Fruit fly (Drosophila melanogaster): ENCODE measurements around the gene CG7991.

The CG7991 gene

DNA sequence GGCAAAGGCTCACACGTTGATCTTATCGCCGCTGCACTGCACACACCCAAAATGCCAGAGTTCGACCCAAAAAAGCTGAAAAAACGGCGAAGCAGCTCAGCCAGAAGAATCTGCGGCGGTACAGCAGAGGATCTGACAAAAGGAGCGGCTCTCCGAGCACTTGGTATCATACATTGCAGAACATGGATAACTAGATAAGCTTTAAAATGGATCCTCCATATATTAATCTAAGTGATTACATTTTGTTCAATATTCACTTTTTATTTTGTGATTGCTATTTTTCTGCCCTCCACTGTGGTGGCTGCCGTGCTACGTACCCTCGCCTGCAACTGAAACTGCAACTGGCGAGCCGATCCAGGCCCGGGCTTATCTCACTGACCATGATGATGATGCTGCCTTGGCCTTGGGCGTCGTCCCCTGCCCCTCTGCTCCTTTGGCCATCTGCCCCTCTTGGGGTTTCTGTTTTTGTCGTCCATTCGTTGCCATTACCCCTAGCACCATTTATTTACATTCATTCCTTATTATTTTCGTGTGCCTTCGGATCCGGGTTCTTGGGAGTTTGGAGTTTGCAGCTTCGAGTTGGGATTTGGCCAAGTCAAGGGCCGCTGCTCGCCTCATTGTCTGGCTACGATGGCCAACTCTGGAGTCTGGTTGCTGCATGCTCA lies 17.7 kb downstream of the CG7991 start:
- TF ChIP-seq lola (GFP tag; optimal IDR thresholded peaks at IDR 0.05) (no peak), fru (GFP tag; optimal IDR thresholded peaks at IDR 0.05) (peak; percentile 94), psq (GFP tag; optimal IDR thresholded peaks at IDR 0.05) (peak; percentile 95), dl (GFP tag; optimal IDR thresholded peaks at IDR 0.05; ENCODE audit: insufficient read depth in 1 of 2, partially characterized antibody in 2 of 2) (no peak), sv (GFP tag; optimal IDR thresholded peaks at IDR 0.05) (no peak), Rel (GFP tag; optimal IDR thresholded peaks at IDR 0.05) (peak; percentile 24), Rel (tag; optimal IDR thresholded peaks at IDR 0.05) (peak; percentile 22), CG32264 (GFP tag; optimal IDR thresholded peaks at IDR 0.05) (peak; percentile 79), dmrt93B (GFP tag; optimal IDR thresholded peaks at IDR 0.05) (peak; percentile 84), Sp1 (GFP tag; optimal IDR thresholded peaks at IDR 0.05) (peak; percentile 88), tai (GFP tag; optimal IDR thresholded peaks at IDR 0.05) (no peak), brk (GFP tag; optimal IDR thresholded peaks at IDR 0.05) (peak; percentile 66), Dfd (GFP tag; optimal IDR thresholded peaks at IDR 0.05) (no peak), Jra (GFP tag; optimal IDR thresholded peaks at IDR 0.05) (peak; percentile 55), jim (GFP tag; optimal IDR thresholded peaks at IDR 0.05) (no peak), HLH106 (tag; optimal IDR thresholded peaks at IDR 0.05) (peak; percentile 85), foxo (GFP tag; optimal IDR thresholded peaks at IDR 0.05) (peak; percentile 23 to 91), h (GFP tag; optimal IDR thresholded peaks at IDR 0.05) (peak; percentile 84), GATAd (GFP tag; optimal IDR thresholded peaks at IDR 0.05) (no peak), Abd-B (GFP tag; optimal IDR thresholded peaks at IDR 0.05) (no peak), sage (GFP tag; optimal IDR thresholded peaks at IDR 0.05) (peak; percentile 51), Dif (GFP tag; optimal IDR thresholded peaks at IDR 0.05; ENCODE audit: partially characterized antibody) (no peak), pan (optimal IDR thresholded peaks at IDR 0.05) (no peak), Vsx2 (GFP tag; optimal IDR thresholded peaks at IDR 0.05; ENCODE audit: partially characterized antibody) (no peak), OdsH (GFP tag; optimal IDR thresholded peaks at IDR 0.05) (peak; percentile 91), CrebA (GFP tag; optimal IDR thresholded peaks at IDR 0.05; ENCODE audit: borderline replicate concordance) (peak; percentile 33), Hr78 (GFP tag; optimal IDR thresholded peaks at IDR 0.05) (no peak), CG9705 (GFP tag; optimal IDR thresholded peaks at IDR 0.05) (peak; percentile 68), Hnf4 (GFP tag; optimal IDR thresholded peaks at IDR 0.05) (peak; percentile 78), N (GFP tag; optimal IDR thresholded peaks at IDR 0.05) (no peak), woc (GFP tag; optimal IDR thresholded peaks at IDR 0.05) (peak; percentile 86), rgr (GFP tag; optimal IDR thresholded peaks at IDR 0.05) (peak; percentile 91), dsf (GFP tag; optimal IDR thresholded peaks at IDR 0.05; ENCODE audit: borderline replicate concordance) (peak; percentile 38), Myc (optimal IDR thresholded peaks at IDR 0.05) (no peak), br (GFP tag; optimal IDR thresholded peaks at IDR 0.05) (peak; percentile 93), ey (GFP tag; optimal IDR thresholded peaks at IDR 0.05) (peak; percentile 90), Hr83 (GFP tag; optimal IDR thresholded peaks at IDR 0.05; ENCODE audit: poor library complexity, severe bottlenecking) (no peak), Mio (GFP tag; optimal IDR thresholded peaks at IDR 0.05) (no peak), usp (GFP tag; optimal IDR thresholded peaks at IDR 0.05) (no peak)

DNA sequence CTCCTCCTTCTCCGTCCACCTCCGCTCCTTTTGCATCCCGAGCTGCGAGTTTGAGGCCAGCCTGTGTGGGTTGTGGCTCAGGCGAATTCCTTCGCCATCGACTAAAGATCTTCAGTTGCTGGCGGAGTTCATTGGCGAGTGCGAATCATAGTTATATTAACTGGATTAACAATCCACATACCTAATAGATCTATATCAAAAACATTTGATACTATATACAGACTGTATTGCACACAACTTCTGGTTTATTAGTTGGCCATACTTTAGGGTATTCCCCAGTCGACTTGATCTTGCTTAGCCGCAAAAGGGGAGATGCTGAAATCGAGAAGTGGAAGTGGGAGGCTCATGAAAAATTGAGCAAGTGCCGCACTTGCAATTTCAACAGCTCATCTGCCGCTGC lies 18.4 kb downstream of the CG7991 start:
- TF ChIP-seq rgr (GFP tag; optimal IDR thresholded peaks at IDR 0.05) (no peak), h (GFP tag; optimal IDR thresholded peaks at IDR 0.05) (peak; percentile 37)

DNA sequence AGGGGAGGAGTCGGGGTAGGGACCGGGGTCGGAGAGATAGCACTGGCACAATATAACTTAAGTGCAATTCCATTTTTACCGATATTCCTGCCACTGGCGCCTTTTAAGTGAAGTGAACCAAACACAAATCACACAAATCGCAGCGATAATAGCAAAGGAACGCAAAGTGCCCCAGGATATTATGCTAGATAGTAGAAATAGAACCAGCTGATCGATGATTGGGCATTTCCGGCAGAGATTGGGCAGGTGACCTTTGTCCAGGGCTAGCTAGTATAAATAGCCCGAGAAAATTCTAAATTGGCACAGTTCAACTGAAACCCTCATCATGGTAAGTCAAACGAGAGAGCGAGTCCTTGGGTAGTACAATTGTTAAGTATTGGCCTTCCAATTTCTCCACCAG lies 19.8 kb downstream of the CG7991 start, which contains the start of gene CG12011:
TSS of gene CG12011 (plus strand) at position 301 of the 400 bp plus-strand sequence.
- TF ChIP-seq Rel (GFP tag; optimal IDR thresholded peaks at IDR 0.05) (no peak), Rel (tag; optimal IDR thresholded peaks at IDR 0.05) (no peak), Dif (GFP tag; optimal IDR thresholded peaks at IDR 0.05; ENCODE audit: partially characterized antibody) (no peak), CG9705 (GFP tag; optimal IDR thresholded peaks at IDR 0.05) (no peak), lola (GFP tag; optimal IDR thresholded peaks at IDR 0.05) (no peak), Hr78 (GFP tag; optimal IDR thresholded peaks at IDR 0.05) (no peak), ey (GFP tag; optimal IDR thresholded peaks at IDR 0.05) (no peak), foxo (GFP tag; optimal IDR thresholded peaks at IDR 0.05) (no peak), brk (GFP tag; optimal IDR thresholded peaks at IDR 0.05) (no peak), dl (GFP tag; optimal IDR thresholded peaks at IDR 0.05; ENCODE audit: insufficient read depth in 1 of 2, partially characterized antibody in 2 of 2) (no peak)
